Fruit fly (Drosophila melanogaster) whole organism, embryonic: Measurements from ENCODE around the gene CG10338.

ENCODE experiments used
- BEAF-32 ChIP-seq: fragments of 200-800 bp; sonication (Bioruptor generic); optimal IDR thresholded peaks from 3 replicates; lab custom pipeline; 2017; ENCODE audit warnings: missing biosample characterization, missing genetic modification characterization, mild to moderate bottlenecking, moderate library complexity, missing genetic modification reagents
- Bdp1 ChIP-seq: fragments of 200-800 bp; sonication (Bioruptor generic); optimal IDR thresholded peaks from 3 replicates; lab custom pipeline; 2016; ENCODE audit warnings: missing biosample characterization, missing genetic modification characterization
- CG10274 ChIP-seq: fragments of 200-800 bp; sonication (Bioruptor generic); optimal IDR thresholded peaks from 3 replicates; lab custom pipeline; 2017; ENCODE audit warnings: missing biosample characterization, mild to moderate bottlenecking, missing genetic modification characterization
- CG10366 ChIP-seq: fragments of 200-800 bp; sonication (Bioruptor generic); IDR thresholded peaks from 2 replicates; pipeline ENCODE4 v1.3.6; 2022; ENCODE audit warnings: missing biosample characterization, missing genetic modification characterization
- CG10462 ChIP-seq: fragments of 200-800 bp; sonication (Bioruptor generic); optimal IDR thresholded peaks from 2 replicates; lab custom pipeline; 2016; ENCODE audit warnings: missing biosample characterization, missing genetic modification characterization
- CG11093 ChIP-seq: fragments of 200-800 bp; sonication (Bioruptor generic); IDR thresholded peaks from 3 replicates; pipeline ENCODE4 v1.3.6; 2022; ENCODE audit warnings: missing biosample characterization, missing genetic modification characterization
- CG11398 ChIP-seq: fragments of 200-800 bp; sonication (Bioruptor generic); optimal IDR thresholded peaks from 2 replicates; lab custom pipeline; 2016; ENCODE audit warnings: missing biosample characterization, missing genetic modification characterization
- CG12299 ChIP-seq: fragments of 200-800 bp; sonication (Bioruptor generic); optimal IDR thresholded peaks from 2 replicates; lab custom pipeline; 2018; ENCODE audit warnings: missing biosample characterization, mild to moderate bottlenecking, missing genetic modification characterization
- CG12744 ChIP-seq: fragments of 200-800 bp; sonication (Bioruptor generic); optimal IDR thresholded peaks from 2 replicates; lab custom pipeline; 2016; ENCODE audit warnings: missing biosample characterization, missing genetic modification characterization
- CG13624 ChIP-seq: fragments of 200-800 bp; sonication (Bioruptor generic); optimal IDR thresholded peaks from 2 replicates; lab custom pipeline; 2016; ENCODE audit warnings: missing biosample characterization, missing genetic modification characterization
- CG13775 ChIP-seq: fragments of 200-800 bp; sonication (Bioruptor generic); optimal IDR thresholded peaks from 3 replicates; lab custom pipeline; 2017; ENCODE audit warnings: missing biosample characterization, mild to moderate bottlenecking, missing genetic modification characterization
- CG14441 ChIP-seq: fragments of 200-800 bp; sonication (Bioruptor generic); IDR thresholded peaks from 2 replicates; pipeline ENCODE4 v1.3.6; 2022; ENCODE audit warnings: missing biosample characterization, missing genetic modification characterization
- CG1832 ChIP-seq: fragments of 200-800 bp; sonication (Bioruptor generic); optimal IDR thresholded peaks from 2 replicates; lab custom pipeline; 2017; ENCODE audit warnings: missing biosample characterization, mild to moderate bottlenecking, missing genetic modification characterization, inconsistent platforms
- CG18476 ChIP-seq: fragments of 200-800 bp; sonication (Bioruptor generic); optimal IDR thresholded peaks from 2 replicates; lab custom pipeline; 2016; ENCODE audit warnings: missing biosample characterization, mild to moderate bottlenecking, missing genetic modification characterization
- CG2875 ChIP-seq: fragments of 200-800 bp; sonication (Bioruptor generic); optimal IDR thresholded peaks from 2 replicates; lab custom pipeline; 2017; ENCODE audit warnings: missing biosample characterization, mild to moderate bottlenecking, missing genetic modification characterization, missing genetic modification reagents
- CG30020 ChIP-seq: fragments of 200-800 bp; optimal IDR thresholded peaks from 2 replicates; lab custom pipeline; 2019; ENCODE audit warnings: missing biosample characterization, mild to moderate bottlenecking, missing genetic modification characterization, moderate library complexity
- CG43689 ChIP-seq: fragments of 200-800 bp; sonication (Bioruptor generic); IDR thresholded peaks from 2 replicates; pipeline ENCODE4 v1.3.6; 2022; ENCODE audit warnings: missing biosample characterization, missing genetic modification characterization
- CG4424 ChIP-seq: fragments of 200-800 bp; sonication (Bioruptor generic); optimal IDR thresholded peaks from 3 replicates; lab custom pipeline; 2016; ENCODE audit warnings: missing biosample characterization, missing genetic modification characterization
- CG4854 ChIP-seq: fragments of 200-800 bp; sonication (Bioruptor generic); optimal IDR thresholded peaks from 2 replicates; lab custom pipeline; 2016; ENCODE audit warnings: missing biosample characterization, missing genetic modification characterization, inconsistent platforms
- CG5180 ChIP-seq: fragments of 200-800 bp; sonication (Bioruptor generic); optimal IDR thresholded peaks from 3 replicates; lab custom pipeline; 2017; ENCODE audit warnings: missing biosample characterization, missing genetic modification characterization, mild to moderate bottlenecking, moderate library complexity, missing genetic modification reagents
- CG6791 ChIP-seq: fragments of 200-800 bp; sonication (Bioruptor generic); IDR thresholded peaks from 3 replicates; pipeline ENCODE4 v1.3.6; 2022; ENCODE audit warnings: missing biosample characterization, missing genetic modification characterization; ENCODE audit not compliant: partially characterized antibody
- CG7745 ChIP-seq: fragments of 200-800 bp; sonication (Bioruptor generic); optimal IDR thresholded peaks from 2 replicates; lab custom pipeline; 2018; ENCODE audit warnings: missing biosample characterization, mild to moderate bottlenecking, missing genetic modification characterization, moderate library complexity
- CG7786 ChIP-seq: fragments of 200-800 bp; sonication (Bioruptor generic); optimal IDR thresholded peaks from 2 replicates; lab custom pipeline; 2016; ENCODE audit warnings: missing biosample characterization, missing genetic modification characterization
- Doc2 ChIP-seq: fragments of 200-800 bp; sonication (Bioruptor generic); IDR thresholded peaks from 2 replicates; pipeline ENCODE4 v1.3.6; 2022; ENCODE audit warnings: missing biosample characterization, missing genetic modification characterization
- HHEX ChIP-seq: fragments of 200-800 bp; sonication (Bioruptor generic); optimal IDR thresholded peaks from 3 replicates; lab custom pipeline; 2017; ENCODE audit warnings: missing biosample characterization, mild to moderate bottlenecking, missing genetic modification characterization, missing genetic modification reagents
- Meics ChIP-seq: fragments of 200-800 bp; sonication (Bioruptor generic); optimal IDR thresholded peaks from 2 replicates; lab custom pipeline; 2017; ENCODE audit warnings: missing biosample characterization, mild to moderate bottlenecking, missing genetic modification characterization
- Mrtf ChIP-seq: fragments of 200-800 bp; sonication (Bioruptor generic); IDR thresholded peaks from 3 replicates; pipeline ENCODE4 v1.3.6; 2022; ENCODE audit warnings: missing biosample characterization, missing genetic modification characterization
- NC2β ChIP-seq: fragments of 200-800 bp; sonication (Bioruptor generic); optimal IDR thresholded peaks from 2 replicates; lab custom pipeline; 2016; ENCODE audit warnings: missing biosample characterization, missing genetic modification characterization
- Optix ChIP-seq: fragments of 200-800 bp; sonication (Bioruptor generic); IDR thresholded peaks from 3 replicates; pipeline ENCODE4 v1.3.6; 2022; ENCODE audit warnings: missing biosample characterization, missing genetic modification characterization
- PHDP ChIP-seq: fragments of 200-800 bp; sonication (Bioruptor generic); optimal IDR thresholded peaks from 3 replicates; lab custom pipeline; 2018; ENCODE audit warnings: missing biosample characterization, mild to moderate bottlenecking, missing genetic modification characterization, moderate library complexity
- Rx ChIP-seq: fragments of 200-800 bp; sonication (Bioruptor generic); IDR thresholded peaks from 2 replicates; pipeline ENCODE4 v1.3.6; 2022; ENCODE audit warnings: missing biosample characterization, missing genetic modification characterization
- Ssrp ChIP-seq: fragments of 200-800 bp; sonication (Bioruptor generic); optimal IDR thresholded peaks from 2 replicates; lab custom pipeline; 2018; ENCODE audit warnings: missing biosample characterization, mild to moderate bottlenecking, missing genetic modification characterization, moderate library complexity
- Stat92E ChIP-seq, 3 experiments: fragments of >200 bp in 2 of 3; fragments of 200-800 bp in 1 of 3; sonication (Bioruptor generic) in 1 of 3; optimal IDR thresholded peaks; 2 replicates each; lab custom pipeline; 2017 to 2019; ENCODE audit warnings: missing biosample characterization in 3 of 3, missing genetic modification characterization in 3 of 3, mild to moderate bottlenecking in 1 of 3, moderate library complexity in 1 of 3
- ab ChIP-seq: fragments of 200-800 bp; sonication (Bioruptor generic); optimal IDR thresholded peaks from 2 replicates; lab custom pipeline; 2016; ENCODE audit warnings: missing biosample characterization, missing genetic modification characterization
- az2 ChIP-seq: fragments of 200-800 bp; sonication (Bioruptor generic); optimal IDR thresholded peaks from 3 replicates; lab custom pipeline; 2016; ENCODE audit warnings: missing biosample characterization, missing genetic modification characterization
- bbx ChIP-seq: fragments of 200-800 bp; sonication (Bioruptor generic); IDR thresholded peaks from 2 replicates; pipeline ENCODE4 v1.3.6; 2022; ENCODE audit warnings: missing biosample characterization, missing genetic modification characterization; ENCODE audit not compliant: partially characterized antibody
- dan ChIP-seq: fragments of 200-800 bp; sonication (Bioruptor generic); IDR thresholded peaks from 2 replicates; pipeline ENCODE4 v1.3.6; 2022; ENCODE audit warnings: missing biosample characterization, missing genetic modification characterization
- dpn ChIP-seq, 2 experiments: fragments of 200-800 bp; sonication (Bioruptor generic); optimal IDR thresholded peaks; 3 replicates each; lab custom pipeline; 2016; ENCODE audit warnings: missing biosample characterization in 2 of 2, missing genetic modification characterization in 2 of 2
- fd64A ChIP-seq: fragments of 200-800 bp; sonication (Bioruptor generic); optimal IDR thresholded peaks from 3 replicates; lab custom pipeline; 2018; ENCODE audit warnings: missing biosample characterization, mild to moderate bottlenecking, missing genetic modification characterization
- gem ChIP-seq: fragments of 200-800 bp; sonication (Bioruptor generic); optimal IDR thresholded peaks from 2 replicates; lab custom pipeline; 2019; ENCODE audit warnings: missing biosample characterization, mild to moderate bottlenecking, missing genetic modification characterization, moderate library complexity
- grn ChIP-seq: fragments of 200-800 bp; sonication (Bioruptor generic); optimal IDR thresholded peaks from 3 replicates; lab custom pipeline; 2017; ENCODE audit warnings: missing biosample characterization, missing genetic modification characterization
- h ChIP-seq: fragments of >200 bp; optimal IDR thresholded peaks from 2 replicates; lab custom pipeline; 2017
- ind ChIP-seq: fragments of 200-800 bp; sonication (Bioruptor generic); optimal IDR thresholded peaks from 3 replicates; lab custom pipeline; 2016; ENCODE audit warnings: missing biosample characterization, missing genetic modification characterization
- jigr1 ChIP-seq: fragments of 200-800 bp; sonication (Bioruptor generic); IDR thresholded peaks from 3 replicates; pipeline ENCODE4 v1.3.6; 2022; ENCODE audit warnings: missing biosample characterization, missing genetic modification characterization
- maf-S ChIP-seq: fragments of 200-800 bp; sonication (Bioruptor generic); optimal IDR thresholded peaks from 2 replicates; lab custom pipeline; 2016; ENCODE audit warnings: missing biosample characterization, missing genetic modification characterization
- peb ChIP-seq: fragments of 200-800 bp; sonication (Bioruptor generic); IDR thresholded peaks from 2 replicates; pipeline ENCODE4 v1.3.6; 2022; ENCODE audit warnings: missing biosample characterization, missing genetic modification characterization
- stwl ChIP-seq: fragments of 200-800 bp; sonication (Bioruptor generic); optimal IDR thresholded peaks from 3 replicates; lab custom pipeline; 2018; ENCODE audit warnings: missing biosample characterization, mild to moderate bottlenecking, missing genetic modification characterization, moderate library complexity
- trh ChIP-seq: fragments of 200-800 bp; sonication (Bioruptor generic); optimal IDR thresholded peaks from 2 replicates; lab custom pipeline; 2016; ENCODE audit warnings: missing biosample characterization, missing genetic modification characterization
- twi ChIP-seq: fragments of 200-800 bp; optimal IDR thresholded peaks from 2 replicates; lab custom pipeline; 2019; ENCODE audit warnings: missing biosample characterization, mild to moderate bottlenecking, missing genetic modification characterization, moderate library complexity
- usp ChIP-seq: fragments of >200 bp; optimal IDR thresholded peaks from 2 replicates; lab custom pipeline; 2017; ENCODE audit warnings: missing biosample characterization, missing genetic modification characterization
- z ChIP-seq: fragments of 200-800 bp; sonication (Bioruptor generic); IDR thresholded peaks from 3 replicates; pipeline ENCODE4 v1.3.6; 2022; ENCODE audit warnings: missing biosample characterization, missing genetic modification characterization

The CG10338 gene

dm6 chr2L:18717365-18718011 lies 22.0 kb downstream of the CG10338 start (continued):
- TF ChIP-seq CG13624 (GFP tag; lab: Kevin White, UChicago), result no peak
- no peak for TF ChIP-seq CG1832 (GFP tag; lab: Kevin White, UChicago)
- no peak for TF ChIP-seq Mrtf (GFP tag; lab: Robert Waterston, UW)
- TF ChIP-seq CG2875 (GFP tag; lab: Kevin White, UChicago), result peak; percentile 45
- no peak for TF ChIP-seq jigr1 (GFP tag; lab: Robert Waterston, UW)
- TF ChIP-seq peb (GFP tag; lab: Robert Waterston, UW), result no peak
- TF ChIP-seq CG6791, result no peak
- peak; percentile 1 for TF ChIP-seq az2
- TF ChIP-seq CG12299, result no peak
- no peak for TF ChIP-seq CG4424 (GFP tag; lab: Kevin White, UChicago)
- no peak for TF ChIP-seq CG12744 (GFP tag; lab: Kevin White, UChicago)
- no peak for TF ChIP-seq Rx
- TF ChIP-seq grn (GFP tag; lab: Kevin White, UChicago), result peak; percentile 45
- TF ChIP-seq Meics (GFP tag; lab: Kevin White, UChicago), result peak; percentile 17
- TF ChIP-seq Ssrp (tag; lab: Kevin White, UChicago), result no peak
- TF ChIP-seq usp (GFP tag; lab: Kevin White, UChicago), result no peak
- no peak for TF ChIP-seq BEAF-32 (GFP tag; lab: Kevin White, UChicago)
- no peak for TF ChIP-seq Doc2 (GFP tag; lab: Robert Waterston, UW)
- TF ChIP-seq CG13775, result no peak
- TF ChIP-seq CG10366, result no peak
- TF ChIP-seq Bdp1 (GFP tag; lab: Kevin White, UChicago), result no peak
- TF ChIP-seq twi (tag; lab: Kevin White, UChicago), result no peak
- TF ChIP-seq CG14441, result no peak
- TF ChIP-seq CG10274 (GFP tag; lab: Kevin White, UChicago), result no peak
- no peak for TF ChIP-seq CG18476 (GFP tag; lab: Kevin White, UChicago)
- no peak for TF ChIP-seq Stat92E (GFP tag; optimal IDR thresholded peaks at IDR 0.05; lab: Kevin White, UChicago)
- TF ChIP-seq CG43689 (GFP tag; lab: Robert Waterston, UW), result no peak
- TF ChIP-seq maf-S, result no peak
- TF ChIP-seq CG11093 (GFP tag; lab: Robert Waterston, UW), result no peak
- no peak for TF ChIP-seq CG4854 (GFP tag; lab: Kevin White, UChicago)
- no peak for TF ChIP-seq CG10462 (GFP tag; lab: Kevin White, UChicago)
- no peak for TF ChIP-seq Optix (GFP tag; lab: Robert Waterston, UW)
- TF ChIP-seq fd64A, result no peak
- no peak for TF ChIP-seq NC2β
- TF ChIP-seq PHDP, result no peak
- no peak for TF ChIP-seq trh (GFP tag; lab: Kevin White, UChicago)
- TF ChIP-seq CG5180 (GFP tag; lab: Kevin White, UChicago), result peak; percentile 5
- TF ChIP-seq bbx (GFP tag; lab: Robert Waterston, UW), result no peak
- TF ChIP-seq CG11398 (GFP tag; lab: Kevin White, UChicago), result no peak
- TF ChIP-seq ind (GFP tag; lab: Kevin White, UChicago), result no peak
- no peak for TF ChIP-seq CG30020
- TF ChIP-seq ab, result no peak
- TF ChIP-seq CG7786 (GFP tag; lab: Kevin White, UChicago), result no peak
- TF ChIP-seq HHEX (GFP tag; lab: Kevin White, UChicago), result peak; percentile 36
- no peak for TF ChIP-seq h
- TF ChIP-seq stwl (tag; lab: Kevin White, UChicago), result no peak
- peak; percentile 15 for TF ChIP-seq gem (tag; lab: Kevin White, UChicago)
- no peak for TF ChIP-seq z (GFP tag; lab: Robert Waterston, UW)
- TF ChIP-seq CG7745 (tag; lab: Kevin White, UChicago), result no peak
- no peak for TF ChIP-seq dpn (GFP tag; optimal IDR thresholded peaks at IDR 0.05; lab: Kevin White, UChicago)
- no peak for TF ChIP-seq dan (GFP tag; lab: Robert Waterston, UW)
